Worm (Caenorhabditis elegans) whole organism, young adult: ENCODE data around the gene K09A9.6.

Experiments
- B0019.2 ChIP-seq: fragments of 200-800 bp; sonication (Bioruptor generic); conservative IDR thresholded peaks from 2 replicates; pipeline ENCODE4 v1.3.6; 2022; ENCODE audit warnings: missing genetic modification reagents, missing genetic modification characterization, missing compliant biosample characterization
- B0035.1 ChIP-seq: sonication (generic microtip); optimal IDR thresholded peaks from 2 replicates; lab custom pipeline; 2016; ENCODE audit warnings: missing genetic modification characterization, mild to moderate bottlenecking, missing compliant biosample characterization, missing genotype, missing genetic modification reagents
- B0336.3 ChIP-seq: fragments of 200-800 bp; sonication (Bioruptor generic); IDR thresholded peaks from 2 replicates; pipeline ENCODE4 v1.3.6; 2022; ENCODE audit warnings: missing genetic modification characterization, missing compliant biosample characterization
- C06A6.2 ChIP-seq: fragments of 200-800 bp; sonication (Bioruptor generic); conservative IDR thresholded peaks from 2 replicates; pipeline ENCODE4 v1.3.6; 2022; ENCODE audit warnings: missing genetic modification characterization, missing compliant biosample characterization
- D2030.7 ChIP-seq: fragments of 200-800 bp; sonication (Bioruptor generic); IDR thresholded peaks from 2 replicates; pipeline ENCODE4 v1.3.6; 2022; ENCODE audit warnings: missing genetic modification reagents, missing genetic modification characterization, missing compliant biosample characterization
- F10E7.11 ChIP-seq: sonication (generic microtip); optimal IDR thresholded peaks from 2 replicates; lab custom pipeline; 2017; ENCODE audit warnings: mild to moderate bottlenecking, missing genetic modification characterization, moderate library complexity, missing compliant biosample characterization
- F22D6.2 ChIP-seq: sonication (generic microtip); optimal IDR thresholded peaks from 2 replicates; lab custom pipeline; 2016; ENCODE audit warnings: mild to moderate bottlenecking, missing genetic modification characterization, missing compliant biosample characterization
- F49E8.2 ChIP-seq: sonication (generic microtip); optimal IDR thresholded peaks from 3 replicates; lab custom pipeline; 2017; ENCODE audit warnings: missing genetic modification characterization, mild to moderate bottlenecking, missing compliant biosample characterization, antibody characterized with exemption, moderate library complexity; ENCODE audit not compliant: insufficient read depth
- Y53G8AR.9 ChIP-seq: fragments of 200-800 bp; sonication (Bioruptor generic); conservative IDR thresholded peaks from 2 replicates; pipeline ENCODE4 v1.3.6; 2022; ENCODE audit warnings: missing genetic modification reagents, missing genetic modification characterization, missing compliant biosample characterization
- Y95B8A.8 ChIP-seq: fragments of 200-800 bp; sonication (Bioruptor generic); IDR thresholded peaks from 2 replicates; pipeline ENCODE4 v1.3.6; 2022; ENCODE audit warnings: missing genetic modification reagents, missing genetic modification characterization, missing compliant biosample characterization
- akir-1 ChIP-seq: fragments of 200-800 bp; sonication (Bioruptor generic); optimal IDR thresholded peaks from 2 replicates; lab custom pipeline; 2018; ENCODE audit warnings: mild to moderate bottlenecking, missing genetic modification characterization, moderate library complexity, missing compliant biosample characterization
- aptf-2 ChIP-seq: fragments of 200-800 bp; sonication (Bioruptor generic); conservative IDR thresholded peaks from 2 replicates; pipeline ENCODE4 v1.3.6; 2022; ENCODE audit warnings: missing genetic modification reagents, missing genetic modification characterization, missing compliant biosample characterization
- attf-5 ChIP-seq: fragments of 200-800 bp; sonication (Bioruptor generic); optimal IDR thresholded peaks from 2 replicates; lab custom pipeline; 2018; ENCODE audit warnings: mild to moderate bottlenecking, missing genetic modification characterization, missing compliant biosample characterization
- bed-2 ChIP-seq: fragments of 200-800 bp; sonication (Bioruptor generic); IDR thresholded peaks from 2 replicates; pipeline ENCODE4 v1.3.6; 2022; ENCODE audit warnings: missing genetic modification reagents, missing genetic modification characterization, missing compliant biosample characterization
- ccch-3 ChIP-seq: fragments of 200-800 bp; sonication (Bioruptor generic); optimal IDR thresholded peaks from 2 replicates; lab custom pipeline; 2018; ENCODE audit warnings: mild to moderate bottlenecking, missing genetic modification characterization, missing compliant biosample characterization
- cebp-1 ChIP-seq, 2 experiments: fragments of 200-800 bp in 1 of 2; sonication (Bioruptor generic) in 1 of 2; sonication (generic microtip) in 1 of 2; IDR thresholded peaks in 1 of 2; optimal IDR thresholded peaks in 1 of 2; 2 replicates each; pipeline versions ENCODE4 v1.3.6 to Lab custom; 2017 to 2022; ENCODE audit warnings: missing compliant biosample characterization in 2 of 2, missing genetic modification characterization in 2 of 2, mild to moderate bottlenecking in 1 of 2, missing genetic modification reagents in 1 of 2, moderate library complexity in 1 of 2
- ceh-27 ChIP-seq: fragments of 200-800 bp; sonication (Bioruptor generic); optimal IDR thresholded peaks from 2 replicates; lab custom pipeline; 2018; ENCODE audit warnings: mild to moderate bottlenecking, missing genetic modification characterization, moderate library complexity, missing compliant biosample characterization
- ceh-58 ChIP-seq: fragments of 200-800 bp; sonication (Bioruptor generic); IDR thresholded peaks from 2 replicates; pipeline ENCODE4 v1.3.6; 2022; ENCODE audit warnings: missing genetic modification characterization, missing compliant biosample characterization
- die-1 ChIP-seq: sonication (generic microtip); optimal IDR thresholded peaks from 2 replicates; lab custom pipeline; 2016; ENCODE audit warnings: missing genotype, mild to moderate bottlenecking, missing genetic modification characterization, missing compliant biosample characterization
- dox-1 ChIP-seq: fragments of 200-800 bp; sonication (Bioruptor generic); IDR thresholded peaks from 2 replicates; pipeline ENCODE4 v1.3.6; 2022; ENCODE audit warnings: missing genetic modification reagents, missing genetic modification characterization, missing compliant biosample characterization
- dpl-1 ChIP-seq: fragments of 150-350 bp; optimal IDR thresholded peaks from 2 replicates; lab custom pipeline; 2014; ENCODE audit warnings: missing biosample characterization, missing genetic modification reagents, missing genetic modification characterization
- egl-44 ChIP-seq: fragments of 200-800 bp; sonication (Bioruptor generic); IDR thresholded peaks from 2 replicates; pipeline ENCODE4 v1.3.6; 2022; ENCODE audit warnings: missing genetic modification reagents, missing genetic modification characterization, missing compliant biosample characterization
- hlh-26 ChIP-seq: fragments of 200-800 bp; sonication (Bioruptor generic); conservative IDR thresholded peaks from 2 replicates; pipeline ENCODE4 v1.3.6; 2022; ENCODE audit warnings: missing genetic modification reagents, missing genetic modification characterization, missing compliant biosample characterization
- hmg-1.2 ChIP-seq: fragments of 200-800 bp; sonication (Bioruptor generic); IDR thresholded peaks from 2 replicates; pipeline ENCODE4 v1.3.6; 2022; ENCODE audit warnings: missing genetic modification reagents, missing genetic modification characterization, missing compliant biosample characterization
- lag-1 ChIP-seq: fragments of 200-800 bp; sonication (Bioruptor generic); IDR thresholded peaks from 2 replicates; pipeline ENCODE4 v1.3.6; 2022; ENCODE audit warnings: missing genetic modification reagents, missing genetic modification characterization, missing compliant biosample characterization
- let-526 ChIP-seq: fragments of 200-800 bp; sonication (Bioruptor generic); IDR thresholded peaks from 2 replicates; pipeline ENCODE4 v1.3.6; 2022; ENCODE audit warnings: missing genetic modification reagents, missing genetic modification characterization, missing compliant biosample characterization
- lsl-1 ChIP-seq: fragments of 200-800 bp; sonication (Bioruptor generic); optimal IDR thresholded peaks from 2 replicates; lab custom pipeline; 2018; ENCODE audit warnings: mild to moderate bottlenecking, missing genetic modification characterization, moderate library complexity, missing compliant biosample characterization
- madf-8 ChIP-seq: fragments of 200-800 bp; sonication (Bioruptor generic); conservative IDR thresholded peaks from 2 replicates; pipeline ENCODE4 v1.3.6; 2022; ENCODE audit warnings: missing genetic modification reagents, missing genetic modification characterization, missing compliant biosample characterization
- nfya-1 ChIP-seq: sonication (generic microtip); optimal IDR thresholded peaks from 2 replicates; lab custom pipeline; 2017; ENCODE audit warnings: antibody characterized with exemption, missing compliant biosample characterization, missing genetic modification characterization, borderline replicate concordance; ENCODE audit not compliant: insufficient read depth
- nfyb-1 ChIP-seq: fragments of 200-800 bp; sonication (Bioruptor generic); IDR thresholded peaks from 2 replicates; pipeline ENCODE4 v1.3.6; 2022; ENCODE audit warnings: missing genetic modification reagents, missing genetic modification characterization, missing compliant biosample characterization
- nhr-120 ChIP-seq: fragments of 200-800 bp; sonication (Bioruptor generic); IDR thresholded peaks from 2 replicates; pipeline ENCODE4 v1.3.6; 2022; ENCODE audit warnings: missing genetic modification characterization, missing compliant biosample characterization
- nhr-27 ChIP-seq: fragments of 200-800 bp; sonication (Bioruptor generic); optimal IDR thresholded peaks from 2 replicates; lab custom pipeline; 2018; ENCODE audit warnings: mild to moderate bottlenecking, missing genetic modification characterization, moderate library complexity, missing compliant biosample characterization
- pbrm-1 ChIP-seq: fragments of 200-800 bp; sonication (Bioruptor generic); IDR thresholded peaks from 2 replicates; pipeline ENCODE4 v1.3.6; 2022; ENCODE audit warnings: missing genetic modification reagents, missing genetic modification characterization, missing compliant biosample characterization
- repo-1 ChIP-seq: sonication (generic microtip); optimal IDR thresholded peaks from 2 replicates; lab custom pipeline; 2017; ENCODE audit warnings: mild to moderate bottlenecking, missing genetic modification characterization, missing compliant biosample characterization
- sea-2 ChIP-seq: fragments of 200-800 bp; sonication (Bioruptor generic); IDR thresholded peaks from 2 replicates; pipeline ENCODE4 v1.3.6; 2022; ENCODE audit warnings: missing genetic modification characterization, missing compliant biosample characterization
- snpc-1.1 ChIP-seq: sonication (generic microtip); optimal IDR thresholded peaks from 2 replicates; lab custom pipeline; 2017; ENCODE audit warnings: missing genetic modification characterization, mild to moderate bottlenecking, missing compliant biosample characterization, antibody characterized with exemption, moderate library complexity, missing genotype, missing genetic modification reagents; ENCODE audit not compliant: insufficient read depth
- snpc-3.4 ChIP-seq: sonication (generic microtip); optimal IDR thresholded peaks from 2 replicates; lab custom pipeline; 2017; ENCODE audit warnings: missing genetic modification characterization, mild to moderate bottlenecking, missing compliant biosample characterization, antibody characterized with exemption, moderate library complexity, missing genotype, missing genetic modification reagents
- snpc-4 ChIP-seq, 5 experiments: fragments of 150-350 bp in 1 of 5; sonication (generic microtip) in 4 of 5; optimal IDR thresholded peaks; 2 replicates each; lab custom pipeline; 2014 to 2018; ENCODE audit warnings: missing genetic modification characterization in 5 of 5, missing biosample characterization in 3 of 5, antibody characterized with exemption in 2 of 5, mild to moderate bottlenecking in 2 of 5, missing compliant biosample characterization in 2 of 5, missing genotype in 2 of 5, moderate library complexity in 2 of 5, missing genetic modification reagents in 1 of 5
- somi-1 ChIP-seq: fragments of 200-800 bp; sonication (Bioruptor generic); optimal IDR thresholded peaks from 2 replicates; lab custom pipeline; 2018; ENCODE audit warnings: mild to moderate bottlenecking, missing genetic modification characterization, missing compliant biosample characterization
- tbp1 ChIP-seq: fragments of 200-800 bp; sonication (Bioruptor generic); optimal IDR thresholded peaks from 2 replicates; lab custom pipeline; 2018; ENCODE audit warnings: mild to moderate bottlenecking, missing genetic modification characterization, missing compliant biosample characterization
- tbx-9 ChIP-seq: sonication (generic microtip); optimal IDR thresholded peaks from 2 replicates; lab custom pipeline; 2016; ENCODE audit warnings: borderline replicate concordance, missing genetic modification characterization, inconsistent platforms, missing compliant biosample characterization
- unc-62 ChIP-seq: fragments of 150-350 bp; optimal IDR thresholded peaks from 2 replicates; lab custom pipeline; 2014; ENCODE audit warnings: missing biosample characterization, missing genetic modification reagents, missing genetic modification characterization
- ztf-18 ChIP-seq: sonication (generic microtip); optimal IDR thresholded peaks from 2 replicates; lab custom pipeline; 2016; ENCODE audit warnings: missing genotype, mild to moderate bottlenecking, missing genetic modification characterization, missing compliant biosample characterization
- ztf-26 ChIP-seq: sonication (generic microtip); optimal IDR thresholded peaks from 2 replicates; lab custom pipeline; 2017; ENCODE audit warnings: missing genetic modification characterization, missing compliant biosample characterization

K09A9.6 gene

DNA sequence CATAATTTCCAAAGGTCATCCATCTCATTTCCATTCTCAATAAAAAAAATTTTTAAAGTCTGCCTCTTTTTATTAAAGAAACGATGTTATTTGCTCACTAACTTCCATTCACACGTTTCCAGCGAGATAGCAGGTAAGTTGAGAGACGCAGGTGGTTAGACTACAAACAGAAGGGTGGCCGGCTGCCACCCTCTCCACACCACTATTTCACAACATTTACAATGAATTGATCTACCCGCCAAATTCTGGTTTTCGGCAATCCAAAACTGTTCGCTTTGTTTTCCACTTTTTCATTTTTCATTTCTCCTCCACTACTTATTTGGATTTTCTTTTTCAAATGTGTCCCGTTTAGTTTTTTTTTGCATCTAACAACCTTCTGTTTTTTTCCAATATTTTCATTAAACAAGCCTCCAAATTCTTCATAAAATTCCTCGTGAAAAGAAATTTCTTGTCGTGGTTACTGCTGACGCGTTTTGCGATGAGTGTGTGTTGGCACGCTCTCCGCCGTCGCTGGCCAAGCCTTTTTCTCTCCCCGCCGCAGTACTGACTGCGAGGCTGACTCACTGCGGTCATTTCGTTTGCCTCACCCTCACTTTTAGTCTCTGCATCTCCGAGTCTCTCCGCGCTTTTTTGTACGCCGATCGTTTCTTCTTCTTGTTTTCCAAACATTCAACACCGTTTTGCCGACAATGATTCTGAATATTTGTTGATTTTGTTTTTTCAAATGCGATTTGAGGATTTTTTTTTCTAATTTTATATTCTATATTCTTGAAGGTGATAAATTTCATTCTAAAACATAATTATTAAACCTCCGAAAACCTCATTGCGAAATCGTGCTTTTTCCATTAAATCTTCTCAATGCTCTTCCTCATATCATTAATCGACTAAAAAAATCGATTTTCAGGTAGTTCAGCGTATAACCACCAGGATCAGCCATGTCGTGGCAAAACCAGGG is 8.8 kb upstream of the K09A9.6 start, which contains the start of gene dyn-1 (continued):
- TF ChIP-seq F49E8.2 (tag; lab: Kevin White, UChicago): no peak
- no peak for TF ChIP-seq F10E7.11 (tag; lab: Kevin White, UChicago)
- no peak for TF ChIP-seq tbx-9
- TF ChIP-seq dox-1 (GFP tag; lab: Robert Waterston, UW): no peak; the same call in none of the 2 replicates
- TF ChIP-seq B0019.2: no peak
- TF ChIP-seq somi-1 (GFP tag; lab: Kevin White, UChicago): peak; percentile 18
- no peak for TF ChIP-seq nhr-120 (GFP tag; lab: Robert Waterston, UW)
- TF ChIP-seq lag-1 (GFP tag; lab: Robert Waterston, UW): no peak
- TF ChIP-seq tbp1 (GFP tag; lab: Kevin White, UChicago): peak; percentile 13
- TF ChIP-seq lsl-1 (GFP tag; lab: Kevin White, UChicago): no peak
- TF ChIP-seq snpc-3.4 (tag; lab: Kevin White, UChicago): no peak
- TF ChIP-seq ztf-18 (tag; lab: Kevin White, UChicago): peak; percentile 92
- TF ChIP-seq Y95B8A.8 (GFP tag; lab: Robert Waterston, UW): no peak
- no peak for TF ChIP-seq die-1 (tag; lab: Kevin White, UChicago)
- no peak for TF ChIP-seq pbrm-1 (GFP tag; lab: Robert Waterston, UW)
- no peak for TF ChIP-seq dpl-1 (GFP tag; lab: Kevin White, UChicago)
- no peak for TF ChIP-seq hlh-26 (GFP tag; lab: Robert Waterston, UW)
- TF ChIP-seq nfyb-1 (GFP tag; lab: Robert Waterston, UW): no peak; the same call in 1 of the 2 replicates
- no peak for TF ChIP-seq madf-8 (GFP tag; lab: Robert Waterston, UW)
- TF ChIP-seq ceh-58 (GFP tag; lab: Robert Waterston, UW): no peak
- TF ChIP-seq D2030.7 (GFP tag; lab: Robert Waterston, UW): no peak
- TF ChIP-seq ccch-3 (GFP tag; lab: Kevin White, UChicago): no peak
- peak; percentile 3 for TF ChIP-seq ceh-27 (GFP tag; lab: Kevin White, UChicago)
- TF ChIP-seq Y53G8AR.9 (GFP tag; lab: Robert Waterston, UW): no peak
- TF ChIP-seq let-526 (GFP tag; lab: Robert Waterston, UW): no peak
- TF ChIP-seq B0336.3: peak; percentile 49; the same call in 1 of the 2 replicates
- TF ChIP-seq F22D6.2 (tag; lab: Kevin White, UChicago): no peak
- no peak for TF ChIP-seq repo-1 (tag; lab: Kevin White, UChicago)
- TF ChIP-seq unc-62 (GFP tag; lab: Kevin White, UChicago): no peak
- TF ChIP-seq attf-5 (GFP tag; lab: Kevin White, UChicago): peak; percentile 87
- TF ChIP-seq C06A6.2: peak; percentile 48
- no peak for TF ChIP-seq nhr-27 (tag; lab: Kevin White, UChicago)
- TF ChIP-seq nfya-1 (tag; lab: Kevin White, UChicago): no peak
- no peak for TF ChIP-seq snpc-4 (GFP tag; optimal IDR thresholded peaks at IDR 0.05; lab: Kevin White, UChicago)
- TF ChIP-seq snpc-4 (tag; optimal IDR thresholded peaks at IDR 0.05; lab: Kevin White, UChicago): peak in 3 of 4 experiments; percentile 39 to 46 (median 40)
- TF ChIP-seq hmg-1.2 (GFP tag; lab: Robert Waterston, UW): peak; percentile 57; the same call in 1 of the 2 replicates
- no peak for TF ChIP-seq snpc-1.1
- no peak for TF ChIP-seq akir-1 (GFP tag; lab: Kevin White, UChicago)
- no peak; the same call in 1 of the 2 replicates for TF ChIP-seq cebp-1 (GFP tag; IDR thresholded peaks at IDR 0.05; lab: Robert Waterston, UW)
- peak; percentile 82 for TF ChIP-seq cebp-1 (tag; optimal IDR thresholded peaks at IDR 0.05; lab: Kevin White, UChicago)
- no peak for TF ChIP-seq B0035.1 (tag; lab: Kevin White, UChicago)
- TF ChIP-seq sea-2 (GFP tag; lab: Robert Waterston, UW): no peak
- TF ChIP-seq ztf-26 (tag; lab: Kevin White, UChicago): peak; percentile 76
- no peak for TF ChIP-seq bed-2 (GFP tag; lab: Robert Waterston, UW)
- no peak for TF ChIP-seq egl-44
- no peak for TF ChIP-seq aptf-2 (GFP tag; lab: Robert Waterston, UW)
